Worm (Caenorhabditis elegans): ENCODE results near the gene ZK686.6.

Gene ZK686.6

ce11 chrIII:7772901-7773300 lies at the start of gene ZK686.6, which contains the start of gene ZK686.1:
ZK686.6 (minus strand) TSS chrIII:7773001.
ZK686.1 (plus strand) TSS chrIII:7773134.
- TF ChIP-seq unc-62 (GFP tag; optimal IDR thresholded peaks at IDR 0.05) = no peak
- TF ChIP-seq nhr-23 (tag; optimal IDR thresholded peaks at IDR 0.05) = no peak
- TF ChIP-seq ceh-9 (tag; optimal IDR thresholded peaks at IDR 0.05) = no peak
- no peak for TF ChIP-seq nhr-43 (tag; optimal IDR thresholded peaks at IDR 0.05; ENCODE audit: poor library complexity, severe bottlenecking)
- no peak for TF ChIP-seq jun-1 (tag; optimal IDR thresholded peaks at IDR 0.05)
- no peak for TF ChIP-seq mdl-1 (tag; optimal IDR thresholded peaks at IDR 0.05)
- no peak for TF ChIP-seq ZK546.5 (tag; optimal IDR thresholded peaks at IDR 0.05)
- TF ChIP-seq lin-39 (tag; optimal IDR thresholded peaks at IDR 0.05) = no peak
- TF ChIP-seq sea-2 (GFP tag; optimal IDR thresholded peaks at IDR 0.05) = no peak
- no peak for TF ChIP-seq aly-2 (tag; optimal IDR thresholded peaks at IDR 0.05)
- TF ChIP-seq nhr-67 (tag; optimal IDR thresholded peaks at IDR 0.05) = no peak
- TF ChIP-seq daf-12 (tag; optimal IDR thresholded peaks at IDR 0.05) = no peak
- TF ChIP-seq egl-27 (tag; optimal IDR thresholded peaks at IDR 0.05) = no peak
- TF ChIP-seq snpc-4 (tag; optimal IDR thresholded peaks at IDR 0.05) = no peak
- no peak for TF ChIP-seq fos-1 (tag; optimal IDR thresholded peaks at IDR 0.05)
- TF ChIP-seq nhr-12 (tag; optimal IDR thresholded peaks at IDR 0.05) = no peak

- TF ChIP-seq nfya-1 (tag; optimal IDR thresholded peaks at IDR 0.05; ENCODE audit: insufficient read depth) (peak; percentile 69), egl-5 (tag; optimal IDR thresholded peaks at IDR 0.05) (peak; percentile 100), ZK546.5 (tag; optimal IDR thresholded peaks at IDR 0.05) (no peak), nhr-43 (tag; optimal IDR thresholded peaks at IDR 0.05; ENCODE audit: poor library complexity, severe bottlenecking) (no peak), jun-1 (tag; optimal IDR thresholded peaks at IDR 0.05) (no peak), egl-27 (tag; optimal IDR thresholded peaks at IDR 0.05) (no peak), lin-39 (tag; optimal IDR thresholded peaks at IDR 0.05) (no peak), R02D3.7 (tag; optimal IDR thresholded peaks at IDR 0.05) (no peak), nhr-237 (tag; optimal IDR thresholded peaks at IDR 0.05) (no peak), zag-1 (tag; optimal IDR thresholded peaks at IDR 0.05) (no peak)
These were observed 47.1 kb upstream of the ZK686.6 start for ce11 chrIII:7819866-7820265.

- peak; percentile 100 for TF ChIP-seq egl-5 (tag; optimal IDR thresholded peaks at IDR 0.05)
- no peak for TF ChIP-seq nhr-76 (tag; optimal IDR thresholded peaks at IDR 0.05)
- no peak for TF ChIP-seq ceh-9 (tag; optimal IDR thresholded peaks at IDR 0.05)
- no peak for TF ChIP-seq nhr-43 (tag; optimal IDR thresholded peaks at IDR 0.05; ENCODE audit: poor library complexity, severe bottlenecking)
- TF ChIP-seq elt-2 (tag; optimal IDR thresholded peaks at IDR 0.05) = no peak
These were observed 46.2 kb upstream of the ZK686.6 start for ce11 chrIII:7818965-7819364.

ce11 chrIII:7816463-7816862 lies 43.7 kb upstream of the ZK686.6 start:
- TF ChIP-seq fkh-10 (GFP tag; optimal IDR thresholded peaks at IDR 0.05) (no peak), skn-1 (tag; optimal IDR thresholded peaks at IDR 0.05) (peak; percentile 100), fkh-2 (tag; optimal IDR thresholded peaks at IDR 0.05) (no peak), ztf-11 (tag; optimal IDR thresholded peaks at IDR 0.05) (no peak), nhr-23 (tag; optimal IDR thresholded peaks at IDR 0.05) (peak; percentile 100), lsy-12 (tag; optimal IDR thresholded peaks at IDR 0.05) (no peak)

ce11 chrIII:7815571-7816348 lies 43.0 kb upstream of the ZK686.6 start:
- TF ChIP-seq nhr-11 (tag; optimal IDR thresholded peaks at IDR 0.05) (no peak), egl-5 (tag; optimal IDR thresholded peaks at IDR 0.05) (peak; percentile 27), hmg-11 (tag; optimal IDR thresholded peaks at IDR 0.05) (no peak), nhr-23 (tag; optimal IDR thresholded peaks at IDR 0.05) (peak; percentile 99), daf-12 (tag; optimal IDR thresholded peaks at IDR 0.05) (no peak), ama-1 (optimal IDR thresholded peaks at IDR 0.05) (no peak), ceh-28 (tag; optimal IDR thresholded peaks at IDR 0.05) (no peak), skn-1 (tag; optimal IDR thresholded peaks at IDR 0.05) (peak; percentile 100), tbx-2 (tag; optimal IDR thresholded peaks at IDR 0.05) (no peak), elt-3 (tag; optimal IDR thresholded peaks at IDR 0.05) (no peak), nhr-76 (tag; optimal IDR thresholded peaks at IDR 0.05) (no peak), nhr-43 (tag; optimal IDR thresholded peaks at IDR 0.05; ENCODE audit: poor library complexity, severe bottlenecking) (no peak), fkh-10 (GFP tag; optimal IDR thresholded peaks at IDR 0.05) (no peak)

Measured in whole organism, L3 larva.